Worm (Caenorhabditis elegans) whole organism, L1 larva: ENCODE data around the gene K02A6.4.

ENCODE experiments used
- F16B12.6 ChIP-seq: fragments of 150-350 bp; optimal IDR thresholded peaks from 2 replicates; lab custom pipeline; 2014; ENCODE audit warnings: missing biosample characterization, missing genetic modification characterization
- aha-1 ChIP-seq: fragments of 150-350 bp; optimal IDR thresholded peaks from 2 replicates; lab custom pipeline; 2014; ENCODE audit warnings: missing biosample characterization, missing genetic modification characterization
- alr-1 ChIP-seq: fragments of 200-800 bp; sonication (Bioruptor generic); optimal IDR thresholded peaks from 2 replicates; lab custom pipeline; 2018; ENCODE audit warnings: borderline replicate concordance, mild to moderate bottlenecking, missing genetic modification characterization, missing compliant biosample characterization
- aly-2 ChIP-seq: fragments of 150-350 bp; optimal IDR thresholded peaks from 2 replicates; lab custom pipeline; 2014; ENCODE audit warnings: missing biosample characterization, missing genetic modification characterization
- ama-1 ChIP-seq: fragments of 150-350 bp; optimal IDR thresholded peaks from 2 replicates; lab custom pipeline; 2014
- blmp-1 ChIP-seq: fragments of 150-350 bp; optimal IDR thresholded peaks from 2 replicates; lab custom pipeline; 2014; ENCODE audit warnings: missing biosample characterization, missing genetic modification characterization
- ceh-63 ChIP-seq: fragments of 200-800 bp; sonication (Bioruptor generic); optimal IDR thresholded peaks from 2 replicates; lab custom pipeline; 2018; ENCODE audit warnings: mild to moderate bottlenecking, missing genetic modification characterization, missing compliant biosample characterization
- ceh-8 ChIP-seq: fragments of 200-800 bp; sonication (Bioruptor generic); optimal IDR thresholded peaks from 2 replicates; lab custom pipeline; 2018; ENCODE audit warnings: mild to moderate bottlenecking, missing genetic modification characterization, moderate library complexity, missing compliant biosample characterization
- ceh-82 ChIP-seq, 3 experiments: fragments of 150-350 bp in 1 of 3; sonication (generic microtip) in 2 of 3; optimal IDR thresholded peaks; 2 replicates each; lab custom pipeline; 2014 to 2017; ENCODE audit warnings: missing biosample characterization in 3 of 3, missing genetic modification characterization in 3 of 3
- ceh-90 ChIP-seq: sonication (generic microtip); optimal IDR thresholded peaks from 2 replicates; lab custom pipeline; 2016; ENCODE audit warnings: missing genetic modification characterization, missing compliant biosample characterization
- dpl-1 ChIP-seq, 3 experiments: fragments of 150-350 bp in 2 of 3; sonication (generic microtip) in 1 of 3; optimal IDR thresholded peaks; 2 replicates each; lab custom pipeline; 2014 to 2017; ENCODE audit warnings: missing biosample characterization in 3 of 3, missing genetic modification characterization in 3 of 3, missing genetic modification reagents in 3 of 3
- dsc-1 ChIP-seq: sonication (generic microtip); optimal IDR thresholded peaks from 2 replicates; lab custom pipeline; 2016; ENCODE audit warnings: mild to moderate bottlenecking, missing genetic modification characterization, missing compliant biosample characterization
- efl-1 ChIP-seq, 4 experiments: fragments of 150-350 bp; optimal IDR thresholded peaks in 3 of 4; peaks in 1 of 4; 1 replicate in 1 of 4; 2 replicates in 3 of 4; lab custom pipeline; 2014; ENCODE audit warnings: missing biosample characterization in 2 of 4, missing genetic modification characterization in 2 of 4, missing genetic modification reagents in 2 of 4
- efl-3 ChIP-seq: fragments of 200-800 bp; sonication (Bioruptor generic); optimal IDR thresholded peaks from 2 replicates; lab custom pipeline; 2018; ENCODE audit warnings: mild to moderate bottlenecking, missing genetic modification characterization, missing compliant biosample characterization
- egl-27 ChIP-seq, 2 experiments: fragments of 150-350 bp in 1 of 2; sonication (generic microtip); optimal IDR thresholded peaks; 3 replicates each; lab custom pipeline; 2017 to 2018; ENCODE audit warnings: missing biosample characterization in 2 of 2, missing genetic modification characterization in 2 of 2, missing genetic modification reagents in 2 of 2
- elt-2 ChIP-seq: sonication (generic microtip); optimal IDR thresholded peaks from 2 replicates; lab custom pipeline; 2016; ENCODE audit warnings: missing genetic modification characterization, mild to moderate bottlenecking, inconsistent platforms, missing compliant biosample characterization, missing genetic modification reagents
- elt-3 ChIP-seq, 6 experiments: fragments of 150-350 bp in 1 of 6; sonication (generic microtip); optimal IDR thresholded peaks; 2 replicates each; lab custom pipeline; 2017 to 2018; ENCODE audit warnings: missing biosample characterization in 6 of 6, missing genetic modification characterization in 6 of 6, inconsistent platforms in 1 of 6
- fkh-10 ChIP-seq: sonication (generic microtip); optimal IDR thresholded peaks from 2 replicates; lab custom pipeline; 2017; ENCODE audit warnings: missing biosample characterization, missing genetic modification reagents, missing genetic modification characterization
- fkh-4 ChIP-seq: sonication (generic microtip); optimal IDR thresholded peaks from 2 replicates; lab custom pipeline; 2016; ENCODE audit warnings: missing compliant biosample characterization, missing genetic modification characterization, borderline replicate concordance
- hlh-17 ChIP-seq: fragments of 200-800 bp; sonication (Bioruptor generic); optimal IDR thresholded peaks from 2 replicates; lab custom pipeline; 2018; ENCODE audit warnings: missing genetic modification characterization, mild to moderate bottlenecking, missing compliant biosample characterization, moderate library complexity, borderline replicate concordance
- hlh-4 ChIP-seq: sonication (generic microtip); optimal IDR thresholded peaks from 2 replicates; lab custom pipeline; 2016; ENCODE audit warnings: mild to moderate bottlenecking, missing genetic modification characterization, missing compliant biosample characterization
- hpl-2 ChIP-seq: fragments of 150-350 bp; optimal IDR thresholded peaks from 2 replicates; lab custom pipeline; 2014; ENCODE audit warnings: missing biosample characterization, missing genetic modification reagents, missing genetic modification characterization
- irx-1 ChIP-seq: sonication (generic microtip); optimal IDR thresholded peaks from 2 replicates; lab custom pipeline; 2016; ENCODE audit warnings: missing genetic modification characterization, missing compliant biosample characterization
- lin-13 ChIP-seq: fragments of 150-350 bp; optimal IDR thresholded peaks from 2 replicates; lab custom pipeline; 2014; ENCODE audit warnings: missing biosample characterization, missing genetic modification reagents, missing genetic modification characterization
- lin-14 ChIP-seq: fragments of 200-800 bp; sonication (Bioruptor generic); optimal IDR thresholded peaks from 2 replicates; lab custom pipeline; 2018; ENCODE audit warnings: mild to moderate bottlenecking, missing genetic modification characterization, moderate library complexity, missing compliant biosample characterization
- lin-15B ChIP-seq: fragments of 150-350 bp; sonication (generic microtip); optimal IDR thresholded peaks from 3 replicates; lab custom pipeline; 2014; ENCODE audit warnings: missing biosample characterization, missing genetic modification characterization
- lsy-2 ChIP-seq, 2 experiments: fragments of 150-350 bp; optimal IDR thresholded peaks; 2 replicates each; lab custom pipeline; 2014; ENCODE audit warnings: missing biosample characterization in 2 of 2, missing genetic modification characterization in 2 of 2
- mdl-1 ChIP-seq, 2 experiments: fragments of 150-350 bp; optimal IDR thresholded peaks; 2 replicates each; lab custom pipeline; 2014 to 2017; ENCODE audit warnings: missing biosample characterization in 2 of 2, missing genetic modification characterization in 2 of 2, inconsistent platforms in 1 of 2
- mef-2 ChIP-seq: fragments of 150-350 bp; optimal IDR thresholded peaks from 2 replicates; lab custom pipeline; 2014; ENCODE audit warnings: missing biosample characterization, missing genetic modification characterization
- nhr-11 ChIP-seq: fragments of 150-350 bp; optimal IDR thresholded peaks from 2 replicates; lab custom pipeline; 2014; ENCODE audit warnings: missing biosample characterization, missing genetic modification characterization
- nhr-19 ChIP-seq: fragments of 200-800 bp; sonication (Bioruptor generic); conservative IDR thresholded peaks from 2 replicates; pipeline ENCODE4 v1.3.6; 2022; ENCODE audit warnings: missing genetic modification characterization, missing compliant biosample characterization
- nhr-237 ChIP-seq: fragments of 150-350 bp; optimal IDR thresholded peaks from 2 replicates; lab custom pipeline; 2014; ENCODE audit warnings: missing biosample characterization, missing genetic modification characterization
- nhr-76 ChIP-seq: sonication (generic microtip); optimal IDR thresholded peaks from 2 replicates; lab custom pipeline; 2017; ENCODE audit warnings: missing biosample characterization, missing genetic modification characterization
- nhr-77 ChIP-seq: fragments of 150-350 bp; optimal IDR thresholded peaks from 2 replicates; lab custom pipeline; 2014; ENCODE audit warnings: missing biosample characterization, missing genetic modification characterization
- nhr-85 ChIP-seq: sonication (generic microtip); peaks from one replicate; lab custom pipeline; 2016; ENCODE audit warnings: missing genetic modification characterization, inconsistent platforms, missing compliant biosample characterization
- pax-3 ChIP-seq: fragments of 200-800 bp; sonication (Bioruptor generic); optimal IDR thresholded peaks from 2 replicates; lab custom pipeline; 2018; ENCODE audit warnings: mild to moderate bottlenecking, missing genetic modification characterization, moderate library complexity, missing compliant biosample characterization
- skn-1 ChIP-seq: fragments of 150-350 bp; optimal IDR thresholded peaks from 2 replicates; lab custom pipeline; 2014; ENCODE audit warnings: missing biosample characterization, missing genetic modification characterization
- snpc-4 ChIP-seq: fragments of 150-350 bp; optimal IDR thresholded peaks from 2 replicates; lab custom pipeline; 2014; ENCODE audit warnings: missing biosample characterization, missing genetic modification characterization
- sox-4 ChIP-seq: sonication (generic microtip); optimal IDR thresholded peaks from 2 replicates; lab custom pipeline; 2016; ENCODE audit warnings: missing genetic modification characterization, missing compliant biosample characterization
- sup-37 ChIP-seq: fragments of 200-800 bp; sonication (Bioruptor generic); optimal IDR thresholded peaks from 2 replicates; lab custom pipeline; 2018; ENCODE audit warnings: mild to moderate bottlenecking, missing genetic modification characterization, missing compliant biosample characterization
- tbx-2 ChIP-seq: sonication (generic microtip); optimal IDR thresholded peaks from 2 replicates; lab custom pipeline; 2016; ENCODE audit warnings: missing genetic modification characterization, missing compliant biosample characterization
- unc-98 ChIP-seq: fragments of 200-800 bp; sonication (Bioruptor generic); IDR thresholded peaks from 2 replicates; pipeline ENCODE4 v1.3.6; 2022; ENCODE audit warnings: missing genetic modification characterization, missing compliant biosample characterization
- xbp-1 ChIP-seq: sonication (generic microtip); optimal IDR thresholded peaks from 2 replicates; lab custom pipeline; 2016; ENCODE audit warnings: missing genetic modification characterization, missing compliant biosample characterization
- zag-1 ChIP-seq: fragments of 150-350 bp; optimal IDR thresholded peaks from 2 replicates; lab custom pipeline; 2014; ENCODE audit warnings: missing biosample characterization, missing genetic modification characterization
- ztf-11 ChIP-seq, 2 experiments: sonication (generic microtip); optimal IDR thresholded peaks; 2 replicates each; lab custom pipeline; 2016 to 2017; ENCODE audit warnings: missing genetic modification characterization in 2 of 2, missing biosample characterization in 1 of 2, missing compliant biosample characterization in 1 of 2

The K02A6.4 gene

DNA sequence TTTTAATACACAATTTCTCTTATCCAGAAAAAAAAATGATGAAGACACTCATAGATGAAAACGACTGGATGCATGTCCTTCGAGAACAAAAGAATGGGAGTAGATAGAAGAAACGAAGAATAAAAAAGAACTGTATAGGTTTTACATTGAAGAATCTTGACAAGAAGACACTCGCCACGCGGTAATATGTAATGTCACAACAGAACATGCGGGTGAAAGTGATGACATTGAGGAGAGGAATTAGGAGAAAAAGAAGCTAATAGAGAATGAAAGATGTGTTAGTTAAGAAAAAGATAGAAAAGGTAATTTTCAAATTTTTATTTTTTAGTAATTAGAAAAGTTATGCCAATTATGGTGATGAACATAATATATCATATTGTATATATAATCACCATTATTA, 36.9 kb upstream of the K02A6.4 start:
- TF ChIP-seq nhr-77 (tag; lab: Kevin White, UChicago) (no peak), tbx-2 (tag; lab: Kevin White, UChicago) (no peak), blmp-1 (peak; percentile 95), nhr-85 (tag; lab: Kevin White, UChicago) (peak; percentile 85), elt-3 (tag; optimal IDR thresholded peaks at IDR 0.05; lab: Kevin White, UChicago) (peak in 1 of 6 experiments; percentile 70), aly-2 (tag; lab: Kevin White, UChicago) (no peak), nhr-237 (tag; lab: Kevin White, UChicago) (no peak), nhr-19 (GFP tag; lab: Robert Waterston, UW) (no peak), lsy-2 (tag; optimal IDR thresholded peaks at IDR 0.05; lab: Kevin White, UChicago) (no peak), efl-3 (GFP tag; lab: Kevin White, UChicago) (no peak), hpl-2 (GFP tag; lab: Kevin White, UChicago) (no peak), ceh-82 (tag; optimal IDR thresholded peaks at IDR 0.05; lab: Kevin White, UChicago) (no peak), ceh-8 (no peak), alr-1 (tag; lab: Kevin White, UChicago) (no peak), efl-1 (optimal IDR thresholded peaks at IDR 0.05; lab: Kevin White, UChicago) (no peak), efl-1 (GFP tag; optimal IDR thresholded peaks at IDR 0.05 in 1 of 2; lab: Kevin White, UChicago) (peak in 1 of 2 experiments; percentile 90), unc-98 (GFP tag; lab: Robert Waterston, UW) (no peak), elt-2 (tag; lab: Kevin White, UChicago) (no peak), sox-4 (tag; lab: Kevin White, UChicago) (no peak), nhr-11 (no peak), irx-1 (tag; lab: Kevin White, UChicago) (no peak), mdl-1 (tag; optimal IDR thresholded peaks at IDR 0.05; lab: Kevin White, UChicago) (no peak), hlh-17 (no peak), lin-15B (tag; lab: Kevin White, UChicago) (no peak), sup-37 (GFP tag; lab: Kevin White, UChicago) (no peak), zag-1 (tag; lab: Kevin White, UChicago) (no peak), snpc-4 (tag; lab: Kevin White, UChicago) (no peak), ama-1 (lab: Kevin White, UChicago) (no peak), lin-13 (GFP tag; lab: Kevin White, UChicago) (no peak), pax-3 (tag; lab: Kevin White, UChicago) (no peak), xbp-1 (tag; lab: Kevin White, UChicago) (no peak), mef-2 (no peak), hlh-4 (tag; lab: Kevin White, UChicago) (no peak), skn-1 (tag; lab: Kevin White, UChicago) (peak; percentile 42), ceh-90 (no peak), nhr-76 (tag; lab: Kevin White, UChicago) (no peak), dpl-1 (GFP tag; optimal IDR thresholded peaks at IDR 0.05; lab: Kevin White, UChicago) (no peak), aha-1 (no peak), egl-27 (tag; optimal IDR thresholded peaks at IDR 0.05; lab: Kevin White, UChicago) (no peak), fkh-10 (GFP tag; lab: Kevin White, UChicago) (no peak), ztf-11 (tag; optimal IDR thresholded peaks at IDR 0.05; lab: Kevin White, UChicago) (no peak), ceh-63 (GFP tag; lab: Kevin White, UChicago) (no peak), F16B12.6 (tag; lab: Kevin White, UChicago) (no peak), fkh-4 (tag; lab: Kevin White, UChicago) (no peak), dsc-1 (tag; lab: Kevin White, UChicago) (no peak), lin-14 (GFP tag; lab: Kevin White, UChicago) (peak; percentile 67)
- TF ChIP-seq, all 84 proteins: peak for 6
